Fruit fly (Drosophila melanogaster) whole organism, adult: Measurements from ENCODE around the gene CG1103.

Experiments used
- CG11617 ChIP-seq: fragments of 200-800 bp; sonication (Bioruptor generic); optimal IDR thresholded peaks from 2 replicates; lab custom pipeline; 2017; ENCODE audit warnings: mild to moderate bottlenecking, missing biosample characterization, missing genetic modification reagents, missing genetic modification characterization
- CG12768 ChIP-seq: fragments of 200-800 bp; sonication (Bioruptor generic); optimal IDR thresholded peaks from 2 replicates; lab custom pipeline; 2017; ENCODE audit warnings: missing biosample characterization, missing genetic modification characterization, mild to moderate bottlenecking, moderate library complexity, missing genetic modification reagents
- CG14711 ChIP-seq: fragments of 200-800 bp; sonication (Bioruptor generic); optimal IDR thresholded peaks from 2 replicates; lab custom pipeline; 2018; ENCODE audit warnings: missing biosample characterization, mild to moderate bottlenecking, missing genetic modification characterization, moderate library complexity
- CG1620 ChIP-seq: fragments of 200-800 bp; sonication (Bioruptor generic); optimal IDR thresholded peaks from 2 replicates; lab custom pipeline; 2016; ENCODE audit warnings: missing biosample characterization, missing genetic modification characterization
- CG33017 ChIP-seq: fragments of 200-800 bp; sonication (Bioruptor generic); optimal IDR thresholded peaks from 2 replicates; lab custom pipeline; 2018; ENCODE audit warnings: missing biosample characterization, mild to moderate bottlenecking, missing genetic modification characterization, moderate library complexity
- CG5204 ChIP-seq: fragments of 200-800 bp; sonication (Bioruptor generic); optimal IDR thresholded peaks from 2 replicates; lab custom pipeline; 2016; ENCODE audit warnings: missing biosample characterization, missing genetic modification characterization
- CG7045 ChIP-seq: fragments of 200-800 bp; sonication (Bioruptor generic); optimal IDR thresholded peaks from 2 replicates; lab custom pipeline; 2017; ENCODE audit warnings: missing biosample characterization, mild to moderate bottlenecking, missing genetic modification characterization
- CG7101 ChIP-seq: fragments of 200-800 bp; sonication (Bioruptor generic); optimal IDR thresholded peaks from 2 replicates; lab custom pipeline; 2018; ENCODE audit warnings: missing biosample characterization, mild to moderate bottlenecking, missing genetic modification characterization, moderate library complexity
- Clk ChIP-seq: fragments of 200-800 bp; sonication (Bioruptor generic); optimal IDR thresholded peaks from 2 replicates; lab custom pipeline; 2017; ENCODE audit warnings: missing biosample characterization, missing genetic modification characterization
- Crg-1 ChIP-seq: fragments of 200-800 bp; sonication (Bioruptor generic); optimal IDR thresholded peaks from 2 replicates; lab custom pipeline; 2016; ENCODE audit warnings: missing biosample characterization, missing genetic modification characterization
- Hr96 ChIP-seq: fragments of 200-800 bp; sonication (Bioruptor generic); optimal IDR thresholded peaks from 2 replicates; lab custom pipeline; 2016; ENCODE audit warnings: missing biosample characterization, missing genetic modification characterization
- Mnt ChIP-seq: fragments of 200-800 bp; sonication (Bioruptor generic); optimal IDR thresholded peaks from 2 replicates; lab custom pipeline; 2016; ENCODE audit warnings: missing biosample characterization, mild to moderate bottlenecking, missing genetic modification characterization
- bab1 ChIP-seq: fragments of 200-800 bp; sonication (Bioruptor generic); optimal IDR thresholded peaks from 3 replicates; lab custom pipeline; 2019; ENCODE audit warnings: missing biosample characterization, mild to moderate bottlenecking, missing genetic modification characterization, moderate library complexity
- cic ChIP-seq: fragments of 200-800 bp; sonication (Bioruptor generic); optimal IDR thresholded peaks from 2 replicates; lab custom pipeline; 2017; ENCODE audit warnings: missing biosample characterization, mild to moderate bottlenecking, missing genetic modification characterization, moderate library complexity
- cnc ChIP-seq, 2 experiments: fragments of >200 bp; optimal IDR thresholded peaks; 2 replicates each; lab custom pipeline; 2017
- kay ChIP-seq: fragments of 200-800 bp; sonication (Bioruptor generic); peaks from one replicate; lab custom pipeline; 2016; ENCODE audit warnings: missing biosample characterization, missing genetic modification characterization, borderline replicate concordance
- ovo ChIP-seq: fragments of 200-800 bp; sonication (Bioruptor generic); optimal IDR thresholded peaks from 2 replicates; lab custom pipeline; 2016; ENCODE audit warnings: missing biosample characterization, missing genetic modification characterization
- pad ChIP-seq: fragments of 200-800 bp; sonication (Bioruptor generic); optimal IDR thresholded peaks from 3 replicates; lab custom pipeline; 2017; ENCODE audit warnings: missing biosample characterization, missing genetic modification characterization, mild to moderate bottlenecking, moderate library complexity, missing genetic modification reagents
- tj ChIP-seq: fragments of 200-800 bp; sonication (Bioruptor generic); optimal IDR thresholded peaks from 3 replicates; lab custom pipeline; 2017; ENCODE audit warnings: missing biosample characterization, mild to moderate bottlenecking, missing genetic modification characterization, moderate library complexity
- toe ChIP-seq: fragments of 200-800 bp; sonication (Bioruptor generic); optimal IDR thresholded peaks from 2 replicates; lab custom pipeline; 2016; ENCODE audit warnings: missing biosample characterization, missing genetic modification characterization

CG1103 gene

DNA sequence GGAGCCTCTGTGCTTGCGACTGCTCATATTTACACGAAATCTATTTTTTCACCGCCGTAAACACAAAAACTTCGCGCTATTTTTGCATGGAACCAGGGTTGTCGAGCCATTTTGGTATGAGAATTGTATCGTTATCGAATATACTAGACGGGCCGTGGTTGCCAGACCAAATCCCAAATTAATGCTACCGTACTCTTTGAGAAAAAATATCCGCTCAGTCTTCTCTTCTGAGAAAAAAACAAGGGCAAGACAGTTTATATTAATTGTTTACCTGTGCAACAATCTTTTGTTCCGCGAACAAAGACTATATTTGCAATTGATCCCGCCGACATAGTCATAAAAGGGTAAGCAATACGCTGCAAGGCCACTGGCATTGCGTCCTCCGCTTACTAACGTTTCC, at the start of gene CG1103, which contains the start of gene Skp2:
TSS of gene CG1103 (plus strand) at position 176 of the 400 bp plus-strand sequence.
TSS of gene Skp2 (minus strand) at position 95 of the 400 bp plus-strand sequence.
- TF ChIP-seq kay (GFP tag; lab: Kevin White, UChicago): no peak
- TF ChIP-seq CG14711 (tag; lab: Kevin White, UChicago): peak; percentile 96
- peak; percentile 49 for TF ChIP-seq tj
- TF ChIP-seq bab1: peak; percentile 62

DNA sequence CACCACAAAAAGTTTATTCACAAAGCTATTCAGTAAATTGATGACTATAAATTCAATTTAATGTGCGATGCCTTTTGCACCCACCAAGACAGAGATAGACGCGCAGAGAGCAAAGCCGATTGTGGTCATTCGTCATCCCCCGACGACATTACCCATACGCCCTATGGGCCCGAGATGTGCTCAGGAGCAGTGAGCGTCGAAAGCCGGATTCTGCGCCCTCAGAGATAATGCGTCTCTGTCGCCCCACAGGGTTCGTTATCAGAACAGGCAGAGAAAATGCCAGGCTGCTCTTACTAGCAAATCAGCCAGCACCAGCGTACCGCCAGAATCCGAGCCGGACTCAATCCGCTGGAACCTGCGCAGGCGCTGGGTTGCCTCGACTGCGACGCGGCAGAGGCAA, 46.3 kb upstream of the CG1103 start:
- TF ChIP-seq cic (GFP tag; lab: Kevin White, UChicago) (peak; percentile 3), ovo (no peak), kay (GFP tag; lab: Kevin White, UChicago) (no peak), CG14711 (tag; lab: Kevin White, UChicago) (no peak), toe (GFP tag; lab: Kevin White, UChicago) (no peak), CG5204 (GFP tag; lab: Kevin White, UChicago) (no peak), Hr96 (GFP tag; lab: Kevin White, UChicago) (no peak)

DNA sequence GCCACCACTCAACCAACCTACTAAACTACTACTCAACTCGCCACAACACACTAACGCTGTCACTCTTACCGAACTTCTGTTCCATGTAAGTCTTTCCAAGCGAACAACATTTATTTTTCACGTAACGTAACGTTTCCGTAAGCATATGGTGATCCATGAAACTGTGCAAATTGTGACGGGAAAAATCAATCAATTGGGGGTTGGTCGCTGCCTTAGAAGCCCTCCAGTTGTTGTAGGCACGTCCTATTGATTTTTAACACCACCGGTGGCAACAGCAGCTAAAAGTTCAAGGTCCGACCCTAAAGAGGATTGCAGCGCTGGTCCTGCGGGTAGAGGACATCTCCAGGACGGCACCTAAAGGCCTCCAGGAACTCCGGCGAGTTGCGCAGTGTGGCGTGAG, 45.4 kb upstream of the CG1103 start:
- TF ChIP-seq toe (GFP tag; lab: Kevin White, UChicago) (no peak), kay (GFP tag; lab: Kevin White, UChicago) (no peak), CG11617 (GFP tag; lab: Kevin White, UChicago) (no peak), CG33017 (tag; lab: Kevin White, UChicago) (no peak), CG7101 (no peak), cnc (optimal IDR thresholded peaks at IDR 0.05; lab: Kevin White, UChicago) (no peak), cic (GFP tag; lab: Kevin White, UChicago) (no peak), bab1 (no peak), Hr96 (GFP tag; lab: Kevin White, UChicago) (no peak)

- TF ChIP-seq CG1620 (GFP tag; lab: Kevin White, UChicago): no peak
- TF ChIP-seq CG11617 (GFP tag; lab: Kevin White, UChicago): no peak
- TF ChIP-seq CG12768 (GFP tag; lab: Kevin White, UChicago): no peak
- no peak for TF ChIP-seq cic (GFP tag; lab: Kevin White, UChicago)
- no peak for TF ChIP-seq pad (GFP tag; lab: Kevin White, UChicago)
- no peak for TF ChIP-seq kay (GFP tag; lab: Kevin White, UChicago)
These were observed 42.9 kb upstream of the CG1103 start, which contains the start of gene Nepl11 for dm6 chr3R:4294689-4295088. Nepl11 (minus strand) TSS chr3R:4294840.

DNA sequence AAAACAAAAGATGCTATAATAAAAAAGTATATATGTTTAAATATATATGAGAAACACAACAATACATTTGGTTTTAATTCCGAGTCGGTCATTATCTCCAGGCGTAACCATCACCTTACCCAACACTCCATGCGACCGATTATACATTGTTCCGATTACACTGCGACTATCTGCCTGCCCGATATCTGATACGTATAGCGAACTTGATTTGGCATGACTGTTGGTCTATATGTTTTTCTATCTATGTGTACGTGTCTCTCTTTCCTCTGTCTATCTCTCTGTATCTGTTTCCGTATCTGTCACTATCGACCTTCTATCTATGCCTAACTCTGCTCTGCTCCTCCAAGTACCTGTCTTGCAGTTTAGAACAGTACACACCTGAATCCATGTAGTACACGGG, 36.1 kb upstream of the CG1103 start:
- TF ChIP-seq cnc (optimal IDR thresholded peaks at IDR 0.05; lab: Kevin White, UChicago) (no peak), CG7045 (GFP tag; lab: Kevin White, UChicago) (no peak), toe (GFP tag; lab: Kevin White, UChicago) (no peak), pad (GFP tag; lab: Kevin White, UChicago) (no peak), CG33017 (tag; lab: Kevin White, UChicago) (no peak), ovo (no peak), tj (no peak), Clk (GFP tag; lab: Kevin White, UChicago) (no peak), CG5204 (GFP tag; lab: Kevin White, UChicago) (no peak), kay (GFP tag; lab: Kevin White, UChicago) (no peak), CG11617 (GFP tag; lab: Kevin White, UChicago) (no peak), Crg-1 (GFP tag; lab: Kevin White, UChicago) (no peak), Hr96 (GFP tag; lab: Kevin White, UChicago) (no peak)

DNA sequence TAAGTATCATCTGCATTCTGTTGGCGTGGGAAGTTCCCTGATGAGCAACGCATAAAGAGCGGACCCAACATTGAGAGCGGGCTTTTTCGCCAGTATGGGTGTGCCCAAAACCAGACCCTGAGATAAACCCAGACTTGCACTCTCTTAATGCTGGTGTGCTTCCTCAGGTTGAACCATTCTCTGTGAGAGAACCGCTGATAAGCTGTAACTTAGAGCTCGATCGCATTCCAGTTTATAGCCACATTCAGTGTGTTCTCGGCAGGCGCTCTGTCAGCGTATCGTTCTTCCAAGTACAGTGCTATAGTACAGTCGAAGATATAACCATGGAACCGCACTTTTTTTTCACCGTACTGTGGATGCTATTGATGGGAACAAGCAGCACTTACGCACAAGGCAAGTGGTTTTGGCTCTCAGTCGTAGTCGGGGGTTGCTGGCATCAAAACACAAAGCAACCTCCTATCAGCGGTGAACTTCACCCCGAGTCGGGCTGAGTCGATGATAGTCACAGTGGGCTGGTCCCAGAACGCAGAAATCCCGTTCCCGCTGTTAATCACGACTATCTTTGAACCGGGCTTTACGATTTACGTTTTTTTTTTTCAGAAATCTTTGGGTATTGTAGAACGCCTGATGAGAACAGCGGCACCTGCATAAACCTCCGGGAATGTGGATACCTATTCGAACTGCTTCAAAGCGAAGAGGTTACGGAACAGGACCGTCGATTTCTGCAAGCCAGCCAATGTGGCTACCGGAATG, 29.7 kb upstream of the CG1103 start, which contains the start of gene MP1:
TSS of gene MP1 (plus strand) at position 245 of the 753 bp plus-strand sequence.
- TF ChIP-seq Hr96 (GFP tag; lab: Kevin White, UChicago) (no peak), toe (GFP tag; lab: Kevin White, UChicago) (no peak), CG33017 (tag; lab: Kevin White, UChicago) (no peak), Mnt (no peak), tj (peak; percentile 62), CG1620 (GFP tag; lab: Kevin White, UChicago) (no peak), Crg-1 (GFP tag; lab: Kevin White, UChicago) (no peak), bab1 (peak; percentile 49), ovo (no peak), cic (GFP tag; lab: Kevin White, UChicago) (peak; percentile 35), cnc (optimal IDR thresholded peaks at IDR 0.05; lab: Kevin White, UChicago) (no peak), CG7045 (GFP tag; lab: Kevin White, UChicago) (no peak)

- TF ChIP-seq Crg-1 (GFP tag; lab: Kevin White, UChicago) (no peak), CG33017 (tag; lab: Kevin White, UChicago) (no peak), cnc (optimal IDR thresholded peaks at IDR 0.05; lab: Kevin White, UChicago) (no peak), ovo (no peak), CG7045 (GFP tag; lab: Kevin White, UChicago) (no peak), cic (GFP tag; lab: Kevin White, UChicago) (no peak), CG11617 (GFP tag; lab: Kevin White, UChicago) (no peak), CG5204 (GFP tag; lab: Kevin White, UChicago) (no peak), Mnt (no peak), CG1620 (GFP tag; lab: Kevin White, UChicago) (no peak), tj (no peak), CG7101 (no peak), Clk (GFP tag; lab: Kevin White, UChicago) (no peak), kay (GFP tag; lab: Kevin White, UChicago) (no peak), CG14711 (tag; lab: Kevin White, UChicago) (no peak), CG12768 (GFP tag; lab: Kevin White, UChicago) (no peak)
These were observed 28.8 kb upstream of the CG1103 start for dm6 chr3R:4308708-4309107.
